Fruit fly (Drosophila melanogaster) whole organism, embryonic: ENCODE results near the gene Glut4EF.

ENCODE experiments used
- Abd-B ChIP-seq: fragments of 200-800 bp; sonication (Bioruptor generic); optimal IDR thresholded peaks from 2 replicates; lab custom pipeline; 2018; ENCODE audit warnings: missing biosample characterization, mild to moderate bottlenecking, missing genetic modification characterization, moderate library complexity
- CG10209 ChIP-seq: fragments of 200-800 bp; sonication (Bioruptor generic); optimal IDR thresholded peaks from 3 replicates; lab custom pipeline; 2017; ENCODE audit warnings: missing biosample characterization, mild to moderate bottlenecking, missing genetic modification characterization, missing genetic modification reagents
- CG10274 ChIP-seq: fragments of 200-800 bp; sonication (Bioruptor generic); optimal IDR thresholded peaks from 3 replicates; lab custom pipeline; 2017; ENCODE audit warnings: missing biosample characterization, mild to moderate bottlenecking, missing genetic modification characterization
- CG10366 ChIP-seq: fragments of 200-800 bp; sonication (Bioruptor generic); IDR thresholded peaks from 2 replicates; pipeline ENCODE4 v1.3.6; 2022; ENCODE audit warnings: missing biosample characterization, missing genetic modification characterization
- CG10543 ChIP-seq: fragments of 200-800 bp; sonication (Bioruptor generic); optimal IDR thresholded peaks from 3 replicates; lab custom pipeline; 2017; ENCODE audit warnings: missing biosample characterization, mild to moderate bottlenecking, missing genetic modification characterization, moderate library complexity
- CG10654 ChIP-seq: fragments of 200-800 bp; sonication (Bioruptor generic); optimal IDR thresholded peaks from 2 replicates; lab custom pipeline; 2016; ENCODE audit warnings: missing biosample characterization, missing genetic modification characterization
- CG11093 ChIP-seq: fragments of 200-800 bp; sonication (Bioruptor generic); IDR thresholded peaks from 3 replicates; pipeline ENCODE4 v1.3.6; 2022; ENCODE audit warnings: missing biosample characterization, missing genetic modification characterization
- CG12219 ChIP-seq: fragments of 200-800 bp; sonication (Bioruptor generic); optimal IDR thresholded peaks from 3 replicates; lab custom pipeline; 2018; ENCODE audit warnings: missing biosample characterization, mild to moderate bottlenecking, missing genetic modification characterization
- CG13775 ChIP-seq: fragments of 200-800 bp; sonication (Bioruptor generic); optimal IDR thresholded peaks from 3 replicates; lab custom pipeline; 2017; ENCODE audit warnings: missing biosample characterization, mild to moderate bottlenecking, missing genetic modification characterization
- CG16863 ChIP-seq: fragments of 200-800 bp; sonication (Bioruptor generic); optimal IDR thresholded peaks from 3 replicates; lab custom pipeline; 2016; ENCODE audit warnings: missing biosample characterization, missing genetic modification characterization
- CG17361 ChIP-seq: fragments of 200-800 bp; sonication (Bioruptor generic); IDR thresholded peaks from 3 replicates; pipeline ENCODE4 v1.3.6; 2022; ENCODE audit warnings: missing biosample characterization, missing genetic modification characterization
- CG1792 ChIP-seq: fragments of 200-800 bp; sonication (Bioruptor generic); optimal IDR thresholded peaks from 2 replicates; lab custom pipeline; 2016; ENCODE audit warnings: missing biosample characterization, missing genetic modification characterization
- CG2199 ChIP-seq: fragments of 200-800 bp; sonication (Bioruptor generic); IDR thresholded peaks from 3 replicates; pipeline ENCODE4 v1.3.6; 2022; ENCODE audit warnings: missing biosample characterization, missing genetic modification characterization
- CG2202 ChIP-seq: fragments of 200-800 bp; sonication (Bioruptor generic); optimal IDR thresholded peaks from 2 replicates; lab custom pipeline; 2018; ENCODE audit warnings: missing biosample characterization, mild to moderate bottlenecking, missing genetic modification characterization
- CG2678 ChIP-seq: fragments of 200-800 bp; sonication (Bioruptor generic); optimal IDR thresholded peaks from 3 replicates; lab custom pipeline; 2019; ENCODE audit warnings: missing biosample characterization, mild to moderate bottlenecking, missing genetic modification characterization, moderate library complexity
- CG3281 ChIP-seq: fragments of 200-800 bp; sonication (Bioruptor generic); optimal IDR thresholded peaks from 3 replicates; lab custom pipeline; 2017; ENCODE audit warnings: missing biosample characterization, mild to moderate bottlenecking, missing genetic modification characterization
- CG34224 ChIP-seq: fragments of 200-800 bp; sonication (Bioruptor generic); IDR thresholded peaks from 3 replicates; pipeline ENCODE4 v1.3.6; 2022; ENCODE audit warnings: missing biosample characterization, missing genetic modification characterization; ENCODE audit not compliant: partially characterized antibody
- CG34376 ChIP-seq: fragments of 200-800 bp; sonication (Bioruptor generic); optimal IDR thresholded peaks from 2 replicates; lab custom pipeline; 2018; ENCODE audit warnings: missing biosample characterization, mild to moderate bottlenecking, missing genetic modification characterization
- CG42726 ChIP-seq: fragments of 200-800 bp; sonication (Bioruptor generic); IDR thresholded peaks from 2 replicates; pipeline ENCODE4 v1.3.6; 2022; ENCODE audit warnings: missing biosample characterization, missing genetic modification characterization; ENCODE audit not compliant: partially characterized antibody
- CG4617 ChIP-seq: fragments of 200-800 bp; sonication (Bioruptor generic); optimal IDR thresholded peaks from 3 replicates; lab custom pipeline; 2016; ENCODE audit warnings: missing biosample characterization, missing genetic modification characterization, borderline replicate concordance
- CG8290 ChIP-seq, 3 experiments: fragments of 200-800 bp; sonication (Bioruptor generic); optimal IDR thresholded peaks; 2 replicates each; lab custom pipeline; 2016 to 2019; ENCODE audit warnings: missing biosample characterization in 3 of 3, missing genetic modification characterization in 3 of 3, mild to moderate bottlenecking in 2 of 3, moderate library complexity in 1 of 3
- CoRest ChIP-seq: fragments of 200-800 bp; sonication (Bioruptor generic); optimal IDR thresholded peaks from 3 replicates; lab custom pipeline; 2018; ENCODE audit warnings: missing biosample characterization, mild to moderate bottlenecking, missing genetic modification characterization, moderate library complexity
- Dek ChIP-seq: fragments of 200-800 bp; sonication (Bioruptor generic); optimal IDR thresholded peaks from 3 replicates; lab custom pipeline; 2019; ENCODE audit warnings: missing biosample characterization, mild to moderate bottlenecking, missing genetic modification characterization, moderate library complexity
- Eip74EF ChIP-seq, 2 experiments: fragments of 200-800 bp in 1 of 2; fragments of >200 bp in 1 of 2; sonication (Bioruptor generic) in 1 of 2; optimal IDR thresholded peaks; 2 replicates each; lab custom pipeline; 2017 to 2019; ENCODE audit warnings: missing biosample characterization in 2 of 2, missing genetic modification characterization in 2 of 2, mild to moderate bottlenecking in 1 of 2, moderate library complexity in 1 of 2
- Ets65A ChIP-seq: fragments of 200-800 bp; sonication (Bioruptor generic); peaks from one replicate; lab custom pipeline; 2016; ENCODE audit warnings: missing biosample characterization, missing genetic modification characterization
- HLH4C ChIP-seq: fragments of 200-800 bp; sonication (Bioruptor generic); IDR thresholded peaks from 3 replicates; pipeline ENCODE4 v1.3.6; 2022; ENCODE audit warnings: missing biosample characterization, missing genetic modification characterization; ENCODE audit not compliant: partially characterized antibody
- Hsf ChIP-seq: fragments of 200-800 bp; sonication (Bioruptor generic); optimal IDR thresholded peaks from 3 replicates; lab custom pipeline; 2016; ENCODE audit warnings: missing biosample characterization, missing genetic modification characterization
- Lim3 ChIP-seq: fragments of 200-800 bp; sonication (Bioruptor generic); IDR thresholded peaks from 2 replicates; pipeline ENCODE4 v1.3.6; 2022; ENCODE audit warnings: missing biosample characterization, missing genetic modification characterization
- Med ChIP-seq: fragments of 200-800 bp; sonication (Bioruptor generic); peaks from one replicate; lab custom pipeline; 2016; ENCODE audit warnings: missing biosample characterization, missing genetic modification characterization, mild to moderate bottlenecking, inconsistent platforms, moderate library complexity
- Nf-YB ChIP-seq: fragments of 200-800 bp; sonication (Bioruptor generic); optimal IDR thresholded peaks from 3 replicates; lab custom pipeline; 2019; ENCODE audit warnings: missing biosample characterization, mild to moderate bottlenecking, missing genetic modification characterization, moderate library complexity
- Rx ChIP-seq: fragments of 200-800 bp; sonication (Bioruptor generic); IDR thresholded peaks from 2 replicates; pipeline ENCODE4 v1.3.6; 2022; ENCODE audit warnings: missing biosample characterization, missing genetic modification characterization
- br ChIP-seq: fragments of >200 bp; optimal IDR thresholded peaks from 2 replicates; lab custom pipeline; 2017
- cg ChIP-seq: fragments of 200-800 bp; sonication (Bioruptor generic); optimal IDR thresholded peaks from 3 replicates; lab custom pipeline; 2019; ENCODE audit warnings: missing biosample characterization, mild to moderate bottlenecking, missing genetic modification characterization, moderate library complexity
- crc ChIP-seq: fragments of 200-800 bp; sonication (Bioruptor generic); optimal IDR thresholded peaks from 2 replicates; lab custom pipeline; 2016; ENCODE audit warnings: missing biosample characterization, missing genetic modification characterization
- disco-r ChIP-seq: fragments of 200-800 bp; sonication (Bioruptor generic); optimal IDR thresholded peaks from 2 replicates; lab custom pipeline; 2016; ENCODE audit warnings: missing biosample characterization, missing genetic modification characterization
- dpn ChIP-seq, 2 experiments: fragments of 200-800 bp; sonication (Bioruptor generic); optimal IDR thresholded peaks; 3 replicates each; lab custom pipeline; 2016; ENCODE audit warnings: missing biosample characterization in 2 of 2, missing genetic modification characterization in 2 of 2
- emc ChIP-seq: fragments of 200-800 bp; sonication (Bioruptor generic); optimal IDR thresholded peaks from 2 replicates; lab custom pipeline; 2016; ENCODE audit warnings: missing biosample characterization, missing genetic modification characterization
- esg ChIP-seq: fragments of 200-800 bp; sonication (Bioruptor generic); conservative IDR thresholded peaks from 2 replicates; pipeline ENCODE4 v1.3.6; 2022; ENCODE audit warnings: missing biosample characterization, missing genetic modification characterization
- exex ChIP-seq: fragments of 200-800 bp; sonication (Bioruptor generic); optimal IDR thresholded peaks from 4 replicates; lab custom pipeline; 2018; ENCODE audit warnings: missing biosample characterization, mild to moderate bottlenecking, missing genetic modification characterization, moderate library complexity
- her ChIP-seq: fragments of 200-800 bp; sonication (Bioruptor generic); optimal IDR thresholded peaks from 2 replicates; lab custom pipeline; 2016; ENCODE audit warnings: missing biosample characterization, missing genetic modification characterization
- knrl ChIP-seq: fragments of 200-800 bp; sonication (Bioruptor generic); IDR thresholded peaks from 3 replicates; pipeline ENCODE4 v1.3.6; 2022; ENCODE audit warnings: missing biosample characterization, missing genetic modification characterization; ENCODE audit not compliant: partially characterized antibody
- lov ChIP-seq, 2 experiments: fragments of 200-800 bp in 1 of 2; fragments of >200 bp in 1 of 2; sonication (Bioruptor generic) in 1 of 2; IDR thresholded peaks in 1 of 2; optimal IDR thresholded peaks in 1 of 2; 2 replicates in 1 of 2; 3 replicates in 1 of 2; pipeline versions ENCODE4 v1.3.6 to Lab custom; 2017 to 2022; ENCODE audit warnings: missing biosample characterization in 1 of 2, missing genetic modification characterization in 1 of 2
- mld ChIP-seq: fragments of 200-800 bp; sonication (Bioruptor generic); IDR thresholded peaks from 3 replicates; pipeline ENCODE4 v1.3.6; 2022; ENCODE audit warnings: missing biosample characterization, missing genetic modification characterization; ENCODE audit not compliant: partially characterized antibody
- otp ChIP-seq: fragments of 200-800 bp; sonication (Bioruptor generic); IDR thresholded peaks from 3 replicates; pipeline ENCODE4, ENCODE4 v1.3.6; 2022; ENCODE audit warnings: missing biosample characterization, missing genetic modification characterization
- peb ChIP-seq: fragments of 200-800 bp; sonication (Bioruptor generic); IDR thresholded peaks from 2 replicates; pipeline ENCODE4 v1.3.6; 2022; ENCODE audit warnings: missing biosample characterization, missing genetic modification characterization
- tap ChIP-seq: fragments of 200-800 bp; optimal IDR thresholded peaks from 3 replicates; lab custom pipeline; 2019; ENCODE audit warnings: missing biosample characterization, mild to moderate bottlenecking, missing genetic modification characterization, moderate library complexity
- trh ChIP-seq: fragments of 200-800 bp; sonication (Bioruptor generic); optimal IDR thresholded peaks from 2 replicates; lab custom pipeline; 2016; ENCODE audit warnings: missing biosample characterization, missing genetic modification characterization
- twi ChIP-seq: fragments of 200-800 bp; optimal IDR thresholded peaks from 2 replicates; lab custom pipeline; 2019; ENCODE audit warnings: missing biosample characterization, mild to moderate bottlenecking, missing genetic modification characterization, moderate library complexity
- yki ChIP-seq: fragments of >200 bp; optimal IDR thresholded peaks from 3 replicates; lab custom pipeline; 2018

Gene Glut4EF

DNA sequence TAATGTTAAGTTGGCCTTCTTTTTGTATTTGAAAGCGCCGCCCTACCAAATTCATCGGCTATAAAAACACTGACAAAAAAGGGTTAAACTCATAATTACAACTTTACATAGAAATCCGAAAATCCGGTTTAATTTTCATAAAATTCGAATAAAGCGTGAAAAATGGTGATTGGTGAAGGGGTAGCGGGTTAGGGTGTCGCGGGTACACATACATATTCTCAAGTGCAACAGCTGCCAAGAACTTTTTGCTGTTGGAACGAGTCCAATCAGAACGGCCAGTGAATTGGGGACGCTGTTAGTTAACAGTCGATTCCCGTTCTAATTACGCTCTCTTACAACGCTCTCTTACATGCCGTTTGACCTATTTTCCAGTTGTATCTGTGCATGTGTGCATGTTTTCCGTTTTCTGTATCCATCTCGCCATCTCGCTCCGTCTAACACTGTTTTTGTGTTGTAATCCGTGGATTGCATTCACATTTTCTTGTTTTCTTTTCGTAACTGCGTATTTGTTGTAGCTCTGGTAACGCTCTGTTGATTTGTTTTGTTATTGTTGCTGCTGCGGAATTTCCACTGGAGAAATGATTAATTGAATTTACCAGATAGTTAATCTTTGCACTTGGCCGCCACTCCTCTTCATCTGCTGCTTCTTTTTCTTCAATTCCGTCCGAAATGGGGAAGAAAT lies 2.2 kb upstream of the Glut4EF start:
- TF ChIP-seq trh, result no peak
- TF ChIP-seq Med (GFP tag; lab: Kevin White, UChicago), result peak; percentile 77
- TF ChIP-seq esg, result no peak
- no peak for TF ChIP-seq CG10274 (GFP tag; lab: Kevin White, UChicago)
- peak; percentile 28 for TF ChIP-seq Abd-B (GFP tag; lab: Kevin White, UChicago)
- TF ChIP-seq Hsf (GFP tag; lab: Kevin White, UChicago), result peak; percentile 11
- TF ChIP-seq CG10366 (GFP tag; lab: Robert Waterston, UW), result no peak
- TF ChIP-seq Ets65A, result no peak
- no peak for TF ChIP-seq CG11093 (GFP tag; lab: Robert Waterston, UW)
- peak; percentile 1 for TF ChIP-seq Nf-YB (GFP tag; lab: Kevin White, UChicago)
- TF ChIP-seq CG2678 (tag; lab: Kevin White, UChicago), result peak; percentile 18
- TF ChIP-seq CG13775 (GFP tag; lab: Kevin White, UChicago), result no peak
- TF ChIP-seq CG34224 (GFP tag; lab: Robert Waterston, UW), result no peak
- no peak for TF ChIP-seq CG10209
- no peak for TF ChIP-seq her (GFP tag; lab: Kevin White, UChicago)
- no peak for TF ChIP-seq CG4617 (GFP tag; lab: Kevin White, UChicago)
- no peak for TF ChIP-seq HLH4C (GFP tag; lab: Robert Waterston, UW)
- no peak for TF ChIP-seq CG3281 (GFP tag; lab: Kevin White, UChicago)
- no peak for TF ChIP-seq CG10654 (GFP tag; lab: Kevin White, UChicago)
- TF ChIP-seq tap (tag; lab: Kevin White, UChicago), result no peak
- no peak for TF ChIP-seq br
- TF ChIP-seq Lim3 (GFP tag; lab: Robert Waterston, UW), result no peak
- TF ChIP-seq emc, result no peak
- no peak for TF ChIP-seq peb (GFP tag; lab: Robert Waterston, UW)
- TF ChIP-seq CG42726 (GFP tag; lab: Robert Waterston, UW), result no peak
- TF ChIP-seq cg (GFP tag; lab: Kevin White, UChicago), result peak; percentile 88
- 0 out of 2 replicates have a peak, but pooled peaks have one; percentile 3 for TF ChIP-seq Rx (GFP tag; lab: Robert Waterston, UW)
- peak; percentile 24 for TF ChIP-seq CoRest (tag; lab: Kevin White, UChicago)
- peak; percentile 78; the same call in 2 of the 3 replicates for TF ChIP-seq CG2199 (GFP tag; lab: Robert Waterston, UW)
- TF ChIP-seq lov (optimal IDR thresholded peaks at IDR 0.05; lab: Kevin White, UChicago), result no peak
- TF ChIP-seq lov (GFP tag; IDR thresholded peaks at IDR 0.05; lab: Robert Waterston, UW), result 0 out of 3 replicates have a peak, but pooled peaks have one; percentile 5
- no peak for TF ChIP-seq yki (lab: Kevin White, UChicago)
- TF ChIP-seq disco-r (GFP tag; lab: Kevin White, UChicago), result no peak
- peak; percentile 40 for TF ChIP-seq Dek
- TF ChIP-seq CG1792 (GFP tag; lab: Kevin White, UChicago), result no peak
- TF ChIP-seq otp (GFP tag; lab: Robert Waterston, UW), result no peak
- TF ChIP-seq CG8290 (GFP tag; optimal IDR thresholded peaks at IDR 0.05; lab: Kevin White, UChicago), result no peak
- peak in 1 of 2 experiments; percentile 64 for TF ChIP-seq CG8290 (tag; optimal IDR thresholded peaks at IDR 0.05; lab: Kevin White, UChicago)
- no peak for TF ChIP-seq CG12219 (GFP tag; lab: Kevin White, UChicago)
- TF ChIP-seq crc (GFP tag; lab: Kevin White, UChicago), result no peak
- TF ChIP-seq CG16863, result no peak
- no peak for TF ChIP-seq CG10543 (GFP tag; lab: Kevin White, UChicago)
- TF ChIP-seq knrl, result no peak
- TF ChIP-seq CG2202, result no peak
- no peak for TF ChIP-seq mld (GFP tag; lab: Robert Waterston, UW)
- TF ChIP-seq CG34376, result no peak
- TF ChIP-seq exex (tag; lab: Kevin White, UChicago), result no peak
- TF ChIP-seq CG17361 (GFP tag; lab: Robert Waterston, UW), result no peak
- no peak for TF ChIP-seq Eip74EF (GFP tag; optimal IDR thresholded peaks at IDR 0.05; lab: Kevin White, UChicago)
- TF ChIP-seq twi (tag; lab: Kevin White, UChicago), result peak; percentile 54
- TF ChIP-seq dpn (GFP tag; optimal IDR thresholded peaks at IDR 0.05; lab: Kevin White, UChicago), result peak in 1 of 2 experiments; percentile 9
